Fruit fly (Drosophila melanogaster) whole organism, embryonic: ENCODE results near the gene CG17029.

Experiments used
- B-H2 ChIP-seq: fragments of 200-800 bp; sonication (Bioruptor generic); optimal IDR thresholded peaks from 2 replicates; lab custom pipeline; 2018; ENCODE audit warnings: missing biosample characterization, mild to moderate bottlenecking, missing genetic modification characterization
- Bgb ChIP-seq: fragments of 200-800 bp; sonication (Bioruptor generic); IDR thresholded peaks from 2 replicates; pipeline ENCODE4 v1.3.6; 2022; ENCODE audit warnings: missing biosample characterization, missing genetic modification characterization; ENCODE audit not compliant: partially characterized antibody
- Bteb2 ChIP-seq: fragments of 200-800 bp; sonication (Bioruptor generic); optimal IDR thresholded peaks from 2 replicates; lab custom pipeline; 2016; ENCODE audit warnings: missing biosample characterization, missing genetic modification characterization
- CG10267 ChIP-seq: fragments of 200-800 bp; sonication (Bioruptor generic); optimal IDR thresholded peaks from 2 replicates; lab custom pipeline; 2018; ENCODE audit warnings: missing biosample characterization, mild to moderate bottlenecking, missing genetic modification characterization, moderate library complexity
- CG12299 ChIP-seq: fragments of 200-800 bp; sonication (Bioruptor generic); optimal IDR thresholded peaks from 2 replicates; lab custom pipeline; 2018; ENCODE audit warnings: missing biosample characterization, mild to moderate bottlenecking, missing genetic modification characterization
- CG12659 ChIP-seq: fragments of 200-800 bp; sonication (Bioruptor generic); optimal IDR thresholded peaks from 3 replicates; lab custom pipeline; 2017; ENCODE audit warnings: mild to moderate bottlenecking, missing biosample characterization, missing genetic modification reagents, missing genetic modification characterization
- CG12769 ChIP-seq: fragments of 200-800 bp; sonication (Bioruptor generic); optimal IDR thresholded peaks from 2 replicates; lab custom pipeline; 2019; ENCODE audit warnings: missing biosample characterization, mild to moderate bottlenecking, missing genetic modification characterization, moderate library complexity
- CG13287 ChIP-seq: fragments of 200-800 bp; sonication (Bioruptor generic); IDR thresholded peaks from 2 replicates; pipeline ENCODE4 v1.3.6; 2022; ENCODE audit warnings: missing biosample characterization, missing genetic modification characterization; ENCODE audit not compliant: partially characterized antibody
- CG13894 ChIP-seq: fragments of 200-800 bp; sonication (Bioruptor generic); optimal IDR thresholded peaks from 3 replicates; lab custom pipeline; 2018; ENCODE audit warnings: missing biosample characterization, mild to moderate bottlenecking, missing genetic modification characterization, moderate library complexity
- CG14965 ChIP-seq: fragments of 200-800 bp; sonication (Bioruptor generic); optimal IDR thresholded peaks from 2 replicates; lab custom pipeline; 2016; ENCODE audit warnings: missing biosample characterization, missing genetic modification characterization, borderline replicate concordance
- CG15073 ChIP-seq: fragments of 200-800 bp; sonication (Bioruptor generic); optimal IDR thresholded peaks from 2 replicates; lab custom pipeline; 2016; ENCODE audit warnings: missing biosample characterization, missing genetic modification characterization
- CG15269 ChIP-seq: fragments of 200-800 bp; sonication (Bioruptor generic); optimal IDR thresholded peaks from 2 replicates; lab custom pipeline; 2018; ENCODE audit warnings: missing biosample characterization, mild to moderate bottlenecking, missing genetic modification characterization, moderate library complexity
- CG15514 ChIP-seq: fragments of 200-800 bp; sonication (Bioruptor generic); optimal IDR thresholded peaks from 3 replicates; lab custom pipeline; 2017; ENCODE audit warnings: missing biosample characterization, missing genetic modification characterization, mild to moderate bottlenecking, moderate library complexity, missing genetic modification reagents
- CG15601 ChIP-seq: fragments of 200-800 bp; sonication (Bioruptor generic); optimal IDR thresholded peaks from 3 replicates; lab custom pipeline; 2019; ENCODE audit warnings: missing biosample characterization, mild to moderate bottlenecking, missing genetic modification characterization, moderate library complexity
- CG1602 ChIP-seq: fragments of 200-800 bp; sonication (Bioruptor generic); optimal IDR thresholded peaks from 3 replicates; lab custom pipeline; 2016; ENCODE audit warnings: missing biosample characterization, missing genetic modification characterization
- CG16813 ChIP-seq: fragments of 200-800 bp; sonication (Bioruptor generic); IDR thresholded peaks from 3 replicates; pipeline ENCODE4 v1.3.6; 2022; ENCODE audit warnings: missing biosample characterization, missing genetic modification characterization; ENCODE audit not compliant: partially characterized antibody
- CG16863 ChIP-seq: fragments of 200-800 bp; sonication (Bioruptor generic); optimal IDR thresholded peaks from 3 replicates; lab custom pipeline; 2016; ENCODE audit warnings: missing biosample characterization, missing genetic modification characterization
- CG18476 ChIP-seq: fragments of 200-800 bp; sonication (Bioruptor generic); optimal IDR thresholded peaks from 2 replicates; lab custom pipeline; 2016; ENCODE audit warnings: missing biosample characterization, mild to moderate bottlenecking, missing genetic modification characterization
- CG2120 ChIP-seq: fragments of 200-800 bp; sonication (Bioruptor generic); optimal IDR thresholded peaks from 3 replicates; lab custom pipeline; 2016; ENCODE audit warnings: missing biosample characterization, missing genetic modification characterization
- CG33557 ChIP-seq: fragments of 200-800 bp; sonication (Bioruptor generic); optimal IDR thresholded peaks from 2 replicates; lab custom pipeline; 2019; ENCODE audit warnings: missing biosample characterization, mild to moderate bottlenecking, missing genetic modification characterization, moderate library complexity
- CG4707 ChIP-seq: fragments of 200-800 bp; sonication (Bioruptor generic); optimal IDR thresholded peaks from 2 replicates; lab custom pipeline; 2018; ENCODE audit warnings: missing biosample characterization, mild to moderate bottlenecking, missing genetic modification characterization, moderate library complexity
- D ChIP-seq, 2 experiments: fragments of 200-800 bp in 1 of 2; fragments of >200 bp in 1 of 2; sonication (Bioruptor generic) in 1 of 2; optimal IDR thresholded peaks; 2 replicates in 1 of 2; 3 replicates in 1 of 2; lab custom pipeline; 2017; ENCODE audit warnings: mild to moderate bottlenecking in 1 of 2, missing biosample characterization in 1 of 2, missing genetic modification characterization in 1 of 2, missing genetic modification reagents in 1 of 2
- ERR ChIP-seq: fragments of 200-800 bp; sonication (Bioruptor generic); optimal IDR thresholded peaks from 2 replicates; lab custom pipeline; 2016; ENCODE audit warnings: missing biosample characterization, missing genetic modification characterization
- H15 ChIP-seq: fragments of 200-800 bp; sonication (Bioruptor generic); IDR thresholded peaks from 3 replicates; pipeline ENCODE4 v1.3.6; 2022; ENCODE audit warnings: missing biosample characterization, missing genetic modification characterization
- HLH4C ChIP-seq: fragments of 200-800 bp; sonication (Bioruptor generic); IDR thresholded peaks from 3 replicates; pipeline ENCODE4 v1.3.6; 2022; ENCODE audit warnings: missing biosample characterization, missing genetic modification characterization; ENCODE audit not compliant: partially characterized antibody
- HLH54F ChIP-seq: fragments of 200-800 bp; sonication (Bioruptor generic); optimal IDR thresholded peaks from 3 replicates; lab custom pipeline; 2016; ENCODE audit warnings: missing biosample characterization, missing genetic modification characterization
- Hsf ChIP-seq: fragments of 200-800 bp; sonication (Bioruptor generic); optimal IDR thresholded peaks from 3 replicates; lab custom pipeline; 2016; ENCODE audit warnings: missing biosample characterization, missing genetic modification characterization
- MBD-R2 ChIP-seq: fragments of 200-800 bp; sonication (Bioruptor generic); IDR thresholded peaks from 2 replicates; pipeline ENCODE4 v1.3.6; 2022; ENCODE audit warnings: missing biosample characterization, missing genetic modification characterization
- Poxn ChIP-seq: fragments of 200-800 bp; sonication (Bioruptor generic); IDR thresholded peaks from 2 replicates; pipeline ENCODE4 v1.3.6; 2022; ENCODE audit warnings: missing biosample characterization, missing genetic modification characterization
- Sin3A ChIP-seq: fragments of >200 bp; optimal IDR thresholded peaks from 2 replicates; lab custom pipeline; 2018
- Stat92E ChIP-seq, 3 experiments: fragments of >200 bp in 2 of 3; fragments of 200-800 bp in 1 of 3; sonication (Bioruptor generic) in 1 of 3; optimal IDR thresholded peaks; 2 replicates each; lab custom pipeline; 2017 to 2019; ENCODE audit warnings: missing biosample characterization in 3 of 3, missing genetic modification characterization in 3 of 3, mild to moderate bottlenecking in 1 of 3, moderate library complexity in 1 of 3
- chm ChIP-seq: fragments of 200-800 bp; sonication (Bioruptor generic); IDR thresholded peaks from 2 replicates; pipeline ENCODE4 v1.3.6; 2022; ENCODE audit warnings: missing biosample characterization, missing genetic modification characterization
- esg ChIP-seq: fragments of 200-800 bp; sonication (Bioruptor generic); conservative IDR thresholded peaks from 2 replicates; pipeline ENCODE4 v1.3.6; 2022; ENCODE audit warnings: missing biosample characterization, missing genetic modification characterization
- gem ChIP-seq: fragments of 200-800 bp; sonication (Bioruptor generic); optimal IDR thresholded peaks from 2 replicates; lab custom pipeline; 2019; ENCODE audit warnings: missing biosample characterization, mild to moderate bottlenecking, missing genetic modification characterization, moderate library complexity
- gsb ChIP-seq: fragments of 200-800 bp; sonication (Bioruptor generic); IDR thresholded peaks from 2 replicates; pipeline ENCODE4 v1.3.6; 2022; ENCODE audit warnings: missing biosample characterization, missing genetic modification characterization
- ken ChIP-seq: fragments of 200-800 bp; sonication (Bioruptor generic); IDR thresholded peaks from 3 replicates; pipeline ENCODE4 v1.3.6; 2022; ENCODE audit warnings: missing biosample characterization, missing genetic modification characterization
- sens ChIP-seq: fragments of 200-800 bp; sonication (Bioruptor generic); peaks from one replicate; lab custom pipeline; 2016; ENCODE audit warnings: missing biosample characterization, missing genetic modification characterization
- stwl ChIP-seq: fragments of 200-800 bp; sonication (Bioruptor generic); optimal IDR thresholded peaks from 3 replicates; lab custom pipeline; 2018; ENCODE audit warnings: missing biosample characterization, mild to moderate bottlenecking, missing genetic modification characterization, moderate library complexity
- sug ChIP-seq: fragments of 200-800 bp; optimal IDR thresholded peaks from 2 replicates; lab custom pipeline; 2019; ENCODE audit warnings: missing biosample characterization, mild to moderate bottlenecking, missing genetic modification characterization, moderate library complexity

CG17029 gene

DNA sequence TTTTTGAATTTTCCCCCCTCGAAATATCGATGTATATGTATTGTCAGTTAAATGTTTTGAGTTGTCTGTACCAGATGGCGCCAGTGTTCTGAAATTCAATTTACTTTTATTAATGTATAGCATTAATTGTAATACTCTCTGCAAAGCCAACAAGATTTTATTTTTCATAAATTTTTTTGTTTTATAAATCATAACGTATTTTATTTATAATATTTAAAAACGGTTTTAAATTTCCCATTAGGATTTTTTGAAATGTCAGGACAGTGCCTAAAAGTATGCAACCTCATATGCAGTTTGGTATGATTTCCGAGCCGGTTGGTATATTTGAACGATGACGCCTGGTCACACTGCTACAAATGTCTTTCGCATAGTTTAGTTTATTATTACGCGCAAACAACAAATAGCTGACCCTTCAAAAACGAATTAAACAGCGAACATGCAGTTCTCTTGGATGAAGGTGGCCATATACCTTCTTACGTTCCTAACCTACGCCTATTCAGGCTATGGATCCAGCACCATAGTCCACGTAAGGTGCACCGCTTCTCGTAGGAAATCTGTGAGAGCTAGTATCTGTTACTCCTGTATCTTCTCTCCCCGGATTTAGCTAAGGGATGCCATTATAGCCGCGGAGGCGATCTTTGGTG lies 21.8 kb upstream of the CG17029 start, which contains the start of the genes Pka-C3 and GXIVsPLA2 (continued):
- TF ChIP-seq sug (tag; lab: Kevin White, UChicago), result peak; percentile 27
- TF ChIP-seq CG15514, result peak; percentile 24
- TF ChIP-seq chm (GFP tag; lab: Robert Waterston, UW), result no peak
- no peak for TF ChIP-seq B-H2
- TF ChIP-seq CG12659 (GFP tag; lab: Kevin White, UChicago), result peak; percentile 30
- no peak for TF ChIP-seq CG16813
- TF ChIP-seq CG13287 (GFP tag; lab: Robert Waterston, UW), result peak; percentile 37; the same call in 1 of the 2 replicates
- TF ChIP-seq ERR (GFP tag; lab: Kevin White, UChicago), result no peak
- TF ChIP-seq Hsf (GFP tag; lab: Kevin White, UChicago), result no peak
- no peak for TF ChIP-seq CG1602
- TF ChIP-seq D (optimal IDR thresholded peaks at IDR 0.05; lab: Kevin White, UChicago), result no peak
- TF ChIP-seq D (GFP tag; optimal IDR thresholded peaks at IDR 0.05; lab: Kevin White, UChicago), result no peak
- no peak for TF ChIP-seq CG2120 (GFP tag; lab: Kevin White, UChicago)
- no peak for TF ChIP-seq CG15269 (tag; lab: Kevin White, UChicago)
- no peak for TF ChIP-seq gsb
- TF ChIP-seq CG15601 (tag; lab: Kevin White, UChicago), result peak; percentile 46
- TF ChIP-seq CG33557 (GFP tag; lab: Kevin White, UChicago), result no peak
- no peak for TF ChIP-seq H15 (GFP tag; lab: Robert Waterston, UW)
- no peak for TF ChIP-seq Poxn
- no peak for TF ChIP-seq CG12769 (tag; lab: Kevin White, UChicago)
- no peak for TF ChIP-seq Stat92E (GFP tag; optimal IDR thresholded peaks at IDR 0.05; lab: Kevin White, UChicago)
- no peak; the same call in 2 of the 3 replicates for TF ChIP-seq HLH4C (GFP tag; lab: Robert Waterston, UW)
- no peak for TF ChIP-seq HLH54F (GFP tag; lab: Kevin White, UChicago)
- no peak for TF ChIP-seq ken (GFP tag; lab: Robert Waterston, UW)
- TF ChIP-seq CG10267 (tag; lab: Kevin White, UChicago), result peak; percentile 66
- 0 out of 2 replicates have a peak, but pooled peaks have one; percentile 19 for TF ChIP-seq Bgb (GFP tag; lab: Robert Waterston, UW)
- no peak for TF ChIP-seq CG13894 (tag; lab: Kevin White, UChicago)
- TF ChIP-seq CG14965 (GFP tag; lab: Kevin White, UChicago), result no peak
- TF ChIP-seq CG4707 (GFP tag; lab: Kevin White, UChicago), result no peak
- TF ChIP-seq Bteb2 (GFP tag; lab: Kevin White, UChicago), result no peak
- no peak for TF ChIP-seq CG18476 (GFP tag; lab: Kevin White, UChicago)
- no peak for TF ChIP-seq CG15073 (GFP tag; lab: Kevin White, UChicago)
- TF ChIP-seq Sin3A, result no peak
- peak; percentile 26 for TF ChIP-seq CG12299 (tag; lab: Kevin White, UChicago)
- TF ChIP-seq stwl (tag; lab: Kevin White, UChicago), result peak; percentile 64
- TF ChIP-seq CG16863 (GFP tag; lab: Kevin White, UChicago), result no peak
- peak; percentile 29 for TF ChIP-seq gem (tag; lab: Kevin White, UChicago)
- no peak for TF ChIP-seq sens (GFP tag; lab: Kevin White, UChicago)
- no peak for TF ChIP-seq esg
- peak; percentile 65; the same call in 1 of the 2 replicates for TF ChIP-seq MBD-R2
